Fruit fly (Drosophila melanogaster) S2 (cell line): Measurements from ENCODE around the gene drd.

ENCODE experiments used
- CG8478 ChIP-seq: fragments of >200 bp; optimal IDR thresholded peaks from 2 replicates; lab custom pipeline; 2018
- CTCF ChIP-seq, 2 experiments: fragments of >200 bp; optimal IDR thresholded peaks; 2 replicates each; lab custom pipeline; 2018

DNA sequence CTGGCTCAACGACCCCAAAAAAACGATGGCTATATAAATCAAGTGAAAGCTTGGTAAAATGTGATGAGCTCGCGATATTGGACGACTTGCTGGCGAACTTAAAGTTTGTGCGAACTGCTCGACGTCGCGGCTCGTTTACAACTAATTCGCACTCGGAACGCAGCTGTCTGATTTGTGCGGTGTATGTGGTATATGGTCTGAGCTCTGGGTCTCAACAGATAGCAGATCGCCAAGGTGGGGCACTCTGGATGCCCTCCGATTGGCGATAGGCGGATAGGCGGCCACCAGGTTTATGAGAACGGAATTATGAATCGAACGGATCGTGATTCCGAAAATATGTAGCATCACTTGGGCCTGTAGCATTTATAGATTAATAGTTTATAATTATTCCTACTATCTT, 9.2 kb upstream of the drd start, which contains the start of gene Cyp4s3:
- TF ChIP-seq CG8478, result no peak
- TF ChIP-seq CTCF (optimal IDR thresholded peaks at IDR 0.05; lab: Kevin White, UChicago), result no peak
